Worm (Caenorhabditis elegans): ENCODE results near the gene srv-12.

- TF ChIP-seq T22C8.4 (GFP tag; IDR thresholded peaks at IDR 0.05): no peak
- TF ChIP-seq med-1 (GFP tag; optimal IDR thresholded peaks at IDR 0.05; ENCODE audit: insufficient read depth): no peak
- no peak for TF ChIP-seq klf-2 (GFP tag; conservative IDR thresholded peaks at IDR 0.05)
- no peak for TF ChIP-seq ztf-29 (GFP tag; IDR thresholded peaks at IDR 0.05)
- no peak for TF ChIP-seq tab-1 (GFP tag; IDR thresholded peaks at IDR 0.05)
These were observed 30.5 kb downstream of the srv-12 start, which contains the start of gene F44D12.8 for ce11 chrIV:10022991-10023390.

All from whole organism, midembryonic.